Worm (Caenorhabditis elegans) whole organism, mixed stage, embryonic: Measurements from ENCODE around the gene Y43B11AL.1.

Experiments
- M03D4.4 ChIP-seq: sonication (generic microtip); optimal IDR thresholded peaks from 2 replicates; lab custom pipeline; 2017; ENCODE audit warnings: mild to moderate bottlenecking, missing genetic modification characterization, missing compliant biosample characterization
- bed-3 ChIP-seq: fragments of 200-800 bp; sonication (Bioruptor generic); optimal IDR thresholded peaks from 3 replicates; lab custom pipeline; 2018; ENCODE audit warnings: mild to moderate bottlenecking, missing genetic modification characterization, moderate library complexity, missing compliant biosample characterization
- blmp-1 ChIP-seq: fragments of 150-350 bp; optimal IDR thresholded peaks from 2 replicates; lab custom pipeline; 2014; ENCODE audit warnings: missing biosample characterization, missing genetic modification characterization
- ceh-39 ChIP-seq: fragments of 150-350 bp; optimal IDR thresholded peaks from 2 replicates; lab custom pipeline; 2014; ENCODE audit warnings: missing biosample characterization, missing genetic modification characterization
- ceh-43 ChIP-seq: fragments of 200-800 bp; sonication (Bioruptor generic); optimal IDR thresholded peaks from 2 replicates; lab custom pipeline; 2018; ENCODE audit warnings: mild to moderate bottlenecking, missing genetic modification characterization, moderate library complexity, missing compliant biosample characterization
- ceh-83 ChIP-seq: fragments of 200-800 bp; sonication (Bioruptor generic); optimal IDR thresholded peaks from 2 replicates; lab custom pipeline; 2018; ENCODE audit warnings: mild to moderate bottlenecking, missing genetic modification characterization, missing compliant biosample characterization
- ces-1 ChIP-seq: fragments of 150-350 bp; optimal IDR thresholded peaks from 2 replicates; lab custom pipeline; 2014; ENCODE audit warnings: missing biosample characterization, missing genetic modification reagents, missing genetic modification characterization
- cnd-1 ChIP-seq: fragments of 200-800 bp; sonication (Bioruptor generic); optimal IDR thresholded peaks from 2 replicates; lab custom pipeline; 2018; ENCODE audit warnings: mild to moderate bottlenecking, missing genetic modification characterization, missing compliant biosample characterization
- drap-1 ChIP-seq: fragments of 200-800 bp; sonication (Bioruptor generic); optimal IDR thresholded peaks from 3 replicates; lab custom pipeline; 2018; ENCODE audit warnings: mild to moderate bottlenecking, missing genetic modification characterization, missing compliant biosample characterization
- elt-1 ChIP-seq: sonication (generic microtip); optimal IDR thresholded peaks from 2 replicates; lab custom pipeline; 2017; ENCODE audit warnings: missing genetic modification characterization, mild to moderate bottlenecking, missing compliant biosample characterization, antibody characterized with exemption, moderate library complexity, borderline replicate concordance; ENCODE audit not compliant: insufficient read depth
- elt-3 ChIP-seq: fragments of 150-350 bp; optimal IDR thresholded peaks from 2 replicates; lab custom pipeline; 2014; ENCODE audit warnings: missing biosample characterization, missing genetic modification characterization
- flh-1 ChIP-seq: fragments of 200-800 bp; sonication (Bioruptor generic); optimal IDR thresholded peaks from 2 replicates; lab custom pipeline; 2018; ENCODE audit warnings: mild to moderate bottlenecking, missing genetic modification characterization, moderate library complexity, missing compliant biosample characterization
- ham-2 ChIP-seq: fragments of 200-800 bp; sonication (Bioruptor generic); optimal IDR thresholded peaks from 2 replicates; lab custom pipeline; 2018; ENCODE audit warnings: mild to moderate bottlenecking, missing genetic modification characterization, missing compliant biosample characterization
- hlh-1 ChIP-seq: fragments of 150-350 bp; optimal IDR thresholded peaks from 2 replicates; lab custom pipeline; 2014; ENCODE audit warnings: missing biosample characterization, missing genetic modification reagents, missing genetic modification characterization
- lin-13 ChIP-seq: fragments of 150-350 bp; optimal IDR thresholded peaks from 2 replicates; lab custom pipeline; 2014; ENCODE audit warnings: missing biosample characterization, missing genetic modification characterization
- lin-32 ChIP-seq: fragments of 200-800 bp; sonication (Bioruptor generic); optimal IDR thresholded peaks from 2 replicates; lab custom pipeline; 2018; ENCODE audit warnings: mild to moderate bottlenecking, missing genetic modification characterization, missing compliant biosample characterization
- mab-5 ChIP-seq: fragments of 150-350 bp; optimal IDR thresholded peaks from 2 replicates; lab custom pipeline; 2014; ENCODE audit warnings: missing biosample characterization, missing genetic modification characterization
- mep-1 ChIP-seq: fragments of 150-350 bp; optimal IDR thresholded peaks from 2 replicates; lab custom pipeline; 2017; ENCODE audit warnings: missing biosample characterization, missing genetic modification reagents, missing genetic modification characterization, inconsistent platforms
- mls-2 ChIP-seq: sonication (generic microtip); optimal IDR thresholded peaks from 2 replicates; lab custom pipeline; 2016; ENCODE audit warnings: mild to moderate bottlenecking, missing genetic modification characterization, moderate library complexity, missing compliant biosample characterization
- nhr-2 ChIP-seq: fragments of 150-350 bp; optimal IDR thresholded peaks from 2 replicates; lab custom pipeline; 2014; ENCODE audit warnings: missing biosample characterization, missing genetic modification characterization
- nhr-237 ChIP-seq: fragments of 150-350 bp; optimal IDR thresholded peaks from 2 replicates; lab custom pipeline; 2014; ENCODE audit warnings: missing biosample characterization, missing genetic modification characterization
- nhr-28 ChIP-seq: fragments of 150-350 bp; optimal IDR thresholded peaks from 2 replicates; lab custom pipeline; 2014; ENCODE audit warnings: missing biosample characterization, missing genetic modification characterization
- nhr-76 ChIP-seq: sonication (generic microtip); optimal IDR thresholded peaks from 2 replicates; lab custom pipeline; 2017; ENCODE audit warnings: missing biosample characterization, missing genetic modification characterization
- pha-4 ChIP-seq: fragments of 150-350 bp; optimal IDR thresholded peaks from 2 replicates; lab custom pipeline; 2018; ENCODE audit warnings: missing biosample characterization, missing genetic modification reagents, missing genetic modification characterization
- sem-2 ChIP-seq: fragments of 200-800 bp; sonication (Bioruptor generic); optimal IDR thresholded peaks from 2 replicates; lab custom pipeline; 2018; ENCODE audit warnings: mild to moderate bottlenecking, missing genetic modification characterization, missing compliant biosample characterization
- snpc-4 ChIP-seq: fragments of 150-350 bp; optimal IDR thresholded peaks from 2 replicates; lab custom pipeline; 2014; ENCODE audit warnings: missing biosample characterization, missing genetic modification characterization
- sptf-1 ChIP-seq: sonication (generic microtip); optimal IDR thresholded peaks from 2 replicates; lab custom pipeline; 2017; ENCODE audit warnings: mild to moderate bottlenecking, missing genetic modification characterization, moderate library complexity, missing compliant biosample characterization
- tbx-8 ChIP-seq: fragments of 200-800 bp; sonication (Bioruptor generic); optimal IDR thresholded peaks from 2 replicates; lab custom pipeline; 2018; ENCODE audit warnings: mild to moderate bottlenecking, missing genetic modification characterization, moderate library complexity, missing compliant biosample characterization
- unc-120 ChIP-seq: sonication (generic microtip); optimal IDR thresholded peaks from 2 replicates; lab custom pipeline; 2017; ENCODE audit warnings: missing genetic modification characterization, missing compliant biosample characterization; ENCODE audit not compliant: poor library complexity, severe bottlenecking
- unc-39 ChIP-seq: fragments of 150-350 bp; optimal IDR thresholded peaks from 2 replicates; lab custom pipeline; 2014; ENCODE audit warnings: missing biosample characterization, missing genetic modification characterization
- unc-62 ChIP-seq: fragments of 150-350 bp; optimal IDR thresholded peaks from 2 replicates; lab custom pipeline; 2014; ENCODE audit warnings: missing biosample characterization, missing genetic modification reagents, missing genetic modification characterization
- zip-8 ChIP-seq: fragments of 150-350 bp; optimal IDR thresholded peaks from 2 replicates; lab custom pipeline; 2014; ENCODE audit warnings: missing biosample characterization, missing genetic modification characterization
- ztf-11 ChIP-seq: fragments of 150-350 bp; optimal IDR thresholded peaks from 2 replicates; lab custom pipeline; 2014; ENCODE audit warnings: missing biosample characterization, missing genetic modification characterization

Gene Y43B11AL.1

DNA sequence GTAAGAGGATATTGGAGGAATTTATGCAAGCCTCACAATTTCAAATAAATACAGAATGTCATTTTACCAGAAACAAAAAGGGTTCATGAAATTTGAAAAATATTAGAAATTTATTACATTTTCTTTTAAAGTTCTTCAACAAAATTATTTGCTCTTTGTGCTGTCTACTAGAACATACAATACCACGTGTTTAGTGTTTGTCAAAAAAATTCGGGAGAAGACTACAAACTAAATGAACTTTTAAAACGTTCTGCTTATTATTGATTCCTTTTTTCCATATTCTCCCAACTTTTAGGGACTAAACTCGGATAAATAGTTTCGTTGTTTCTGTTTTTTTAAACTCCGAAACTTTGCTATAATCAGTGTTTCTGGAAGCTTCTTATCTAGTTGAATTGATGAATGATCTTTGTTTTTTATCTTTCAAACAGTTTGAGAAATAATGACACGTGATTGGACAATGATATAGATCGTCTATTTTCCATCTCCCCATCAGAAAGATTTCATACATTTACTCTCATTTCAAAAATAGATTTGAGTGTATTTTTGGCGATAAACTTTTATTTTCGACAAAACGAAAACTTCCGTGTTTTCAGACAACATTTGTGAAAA lies 16.4 kb upstream of the Y43B11AL.1 start:
- no peak for TF ChIP-seq ceh-83 (GFP tag; lab: Kevin White, UChicago)
- TF ChIP-seq elt-3 (tag; lab: Kevin White, UChicago), result no peak
- TF ChIP-seq mep-1 (tag; lab: Kevin White, UChicago), result no peak
- TF ChIP-seq ceh-39, result no peak
- TF ChIP-seq bed-3 (GFP tag; lab: Kevin White, UChicago), result no peak
- TF ChIP-seq lin-13 (tag; lab: Kevin White, UChicago), result no peak
- TF ChIP-seq pha-4 (tag; lab: Kevin White, UChicago), result no peak
- TF ChIP-seq mab-5 (tag; lab: Kevin White, UChicago), result no peak

DNA sequence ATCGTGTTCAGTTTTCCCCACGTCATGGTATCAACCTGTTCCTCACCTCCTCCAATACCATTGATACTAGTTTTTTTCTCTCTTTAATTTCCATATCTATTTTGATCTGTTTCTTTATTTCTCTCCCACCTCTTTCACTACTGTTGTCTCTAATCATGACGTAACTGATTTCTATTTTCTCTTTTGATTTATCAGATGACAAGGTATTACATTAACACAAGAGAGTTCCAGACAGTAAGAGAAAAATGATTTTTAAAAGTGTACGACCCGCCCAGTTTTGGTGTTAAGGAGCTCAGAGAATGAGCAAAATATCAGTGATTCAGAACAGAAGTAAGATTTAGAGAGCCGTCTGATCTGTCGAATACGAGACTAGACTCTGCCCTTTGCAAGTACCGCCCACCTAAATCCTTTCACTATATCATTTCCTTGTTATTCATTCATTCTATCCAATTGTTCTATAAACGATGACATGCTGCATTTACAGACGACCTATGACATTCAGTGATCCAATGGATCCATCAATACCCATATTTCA lies 15.4 kb upstream of the Y43B11AL.1 start, which contains the start of gene nhr-105:
Gene nhr-105 (plus strand): TSS at position 485 of the 535 bp plus-strand sequence.
- TF ChIP-seq ceh-39 (no peak), zip-8 (tag; lab: Kevin White, UChicago) (peak; percentile 18), blmp-1 (tag; lab: Kevin White, UChicago) (no peak), M03D4.4 (tag; lab: Kevin White, UChicago) (no peak), nhr-2 (no peak), ztf-11 (tag; lab: Kevin White, UChicago) (no peak), hlh-1 (tag; lab: Kevin White, UChicago) (no peak)

DNA sequence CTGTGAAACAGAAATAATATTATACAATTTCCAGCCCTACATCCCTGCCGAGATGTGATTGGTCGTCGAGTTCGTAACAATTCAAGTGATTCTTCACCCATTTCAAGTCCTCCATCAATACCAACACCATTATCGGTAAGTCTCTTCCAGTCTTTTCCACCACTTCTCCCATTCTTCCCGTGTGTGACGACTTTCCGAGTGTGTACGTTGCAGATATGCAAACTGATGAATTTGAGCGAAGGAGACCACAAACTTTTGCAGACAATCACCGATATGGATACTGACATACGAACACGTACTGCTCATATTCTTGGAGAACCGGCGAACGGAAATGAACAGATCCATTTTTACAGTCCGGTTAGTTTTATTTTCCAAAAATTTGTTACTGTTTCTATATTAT lies 13.6 kb upstream of the Y43B11AL.1 start:
- TF ChIP-seq unc-120 (no peak), lin-32 (GFP tag; lab: Kevin White, UChicago) (no peak), ztf-11 (tag; lab: Kevin White, UChicago) (no peak), tbx-8 (no peak)

DNA sequence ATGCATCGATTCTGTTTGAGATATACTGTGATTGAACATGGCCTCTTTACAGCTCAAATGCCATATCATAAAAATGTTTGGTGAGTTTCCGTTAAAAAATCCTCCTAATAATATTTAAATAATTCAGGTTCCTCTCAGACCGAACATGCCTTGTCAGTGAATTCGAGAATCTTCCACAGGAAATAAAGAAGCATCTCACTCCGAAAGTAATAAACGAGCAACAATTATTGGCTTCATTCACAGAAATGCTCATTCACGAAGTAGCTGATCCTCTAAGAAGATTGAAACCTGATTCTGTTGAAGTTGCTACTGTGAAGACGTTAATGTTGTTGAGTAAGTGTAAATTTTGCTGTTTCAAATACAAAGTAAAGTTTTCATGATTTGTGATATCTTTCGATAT lies 13.0 kb upstream of the Y43B11AL.1 start:
- no peak for TF ChIP-seq nhr-2
- no peak for TF ChIP-seq nhr-76 (tag; lab: Kevin White, UChicago)
- no peak for TF ChIP-seq lin-13 (tag; lab: Kevin White, UChicago)
- no peak for TF ChIP-seq zip-8 (tag; lab: Kevin White, UChicago)
- TF ChIP-seq unc-62 (GFP tag; lab: Kevin White, UChicago), result no peak
- TF ChIP-seq, all 35 proteins: peak for 0

DNA sequence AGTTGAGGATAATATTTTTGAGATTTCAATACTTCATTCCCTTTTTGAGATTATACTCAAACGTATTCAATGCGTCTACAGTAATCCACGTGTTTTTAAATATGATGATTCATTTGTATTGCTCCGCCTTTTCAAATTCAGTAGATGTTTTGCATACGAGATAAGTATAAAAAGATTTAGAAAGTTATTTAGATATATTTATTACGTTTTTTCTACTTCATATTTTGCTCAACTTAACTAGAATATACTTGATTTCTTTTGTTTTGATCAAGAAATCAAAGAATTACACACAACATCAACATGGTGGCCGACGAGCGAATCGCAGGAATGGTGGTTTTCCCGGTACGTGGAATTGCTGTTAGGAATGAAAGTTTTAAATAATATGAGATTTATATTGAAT lies 7.4 kb upstream of the Y43B11AL.1 start, which contains the start of gene srx-50:
Gene srx-50 (plus strand): TSS at position 301 of the 400 bp plus-strand sequence.
- no peak for TF ChIP-seq elt-1 (tag; lab: Kevin White, UChicago)
- TF ChIP-seq cnd-1 (tag; lab: Kevin White, UChicago), result no peak
- TF ChIP-seq bed-3 (GFP tag; lab: Kevin White, UChicago), result no peak
- no peak for TF ChIP-seq ztf-11 (tag; lab: Kevin White, UChicago)
- no peak for TF ChIP-seq blmp-1 (tag; lab: Kevin White, UChicago)
- TF ChIP-seq nhr-28 (tag; lab: Kevin White, UChicago), result no peak
- no peak for TF ChIP-seq unc-62 (GFP tag; lab: Kevin White, UChicago)
- no peak for TF ChIP-seq ham-2 (GFP tag; lab: Kevin White, UChicago)
- TF ChIP-seq pha-4 (tag; lab: Kevin White, UChicago), result no peak
- TF ChIP-seq ceh-43 (GFP tag; lab: Kevin White, UChicago), result no peak
- TF ChIP-seq nhr-76 (tag; lab: Kevin White, UChicago), result no peak
- TF ChIP-seq mls-2, result no peak
- no peak for TF ChIP-seq nhr-2
- TF ChIP-seq unc-120, result no peak
- no peak for TF ChIP-seq ces-1 (GFP tag; lab: Kevin White, UChicago)
- TF ChIP-seq flh-1, result no peak
- no peak for TF ChIP-seq sptf-1 (tag; lab: Kevin White, UChicago)
- no peak for TF ChIP-seq M03D4.4 (tag; lab: Kevin White, UChicago)
- TF ChIP-seq, all 35 proteins: peak for 0

DNA sequence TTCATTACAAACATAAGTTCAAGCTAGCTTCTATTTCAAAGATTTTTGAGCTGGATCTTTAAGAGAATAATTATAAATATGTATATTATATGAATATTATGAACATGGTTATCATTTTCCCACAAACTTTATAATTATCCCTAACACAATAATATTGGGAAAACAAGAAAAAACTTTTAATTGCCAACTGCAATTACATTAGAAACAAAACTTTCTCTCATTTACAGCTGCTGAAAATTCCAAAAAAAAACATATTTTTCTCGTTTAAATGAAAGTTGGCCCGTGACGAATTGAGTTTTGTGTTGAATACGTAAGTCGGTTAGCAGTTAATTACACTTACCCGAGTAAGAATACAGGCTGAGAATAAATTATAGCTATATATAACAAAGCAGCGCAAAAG lies 2.4 kb upstream of the Y43B11AL.1 start:
- no peak for TF ChIP-seq mep-1 (tag; lab: Kevin White, UChicago)
- no peak for TF ChIP-seq nhr-237
- no peak for TF ChIP-seq ceh-39
- TF ChIP-seq tbx-8, result no peak
- no peak for TF ChIP-seq lin-13 (tag; lab: Kevin White, UChicago)
- TF ChIP-seq drap-1 (GFP tag; lab: Kevin White, UChicago), result no peak
- TF ChIP-seq ces-1 (GFP tag; lab: Kevin White, UChicago), result no peak
- no peak for TF ChIP-seq ham-2 (GFP tag; lab: Kevin White, UChicago)
- no peak for TF ChIP-seq sem-2 (GFP tag; lab: Kevin White, UChicago)
- TF ChIP-seq zip-8 (tag; lab: Kevin White, UChicago), result no peak
- TF ChIP-seq cnd-1 (tag; lab: Kevin White, UChicago), result no peak
- no peak for TF ChIP-seq M03D4.4 (tag; lab: Kevin White, UChicago)
- TF ChIP-seq elt-3 (tag; lab: Kevin White, UChicago), result no peak
- no peak for TF ChIP-seq unc-62 (GFP tag; lab: Kevin White, UChicago)
- TF ChIP-seq unc-39 (tag; lab: Kevin White, UChicago), result no peak
- TF ChIP-seq snpc-4 (tag; lab: Kevin White, UChicago), result no peak
- no peak for TF ChIP-seq mls-2
- no peak for TF ChIP-seq nhr-2
